Fruit fly (Drosophila melanogaster) whole organism: ENCODE measurements around the gene pHCl-2.

Experiments used
- Dll ChIP-seq: fragments of >200 bp; optimal IDR thresholded peaks from 2 replicates; lab custom pipeline; 2017
- EcR ChIP-seq, 2 experiments: fragments of >200 bp; optimal IDR thresholded peaks; 2 replicates each; lab custom pipeline; 2017; ENCODE audit warnings: missing biosample characterization in 2 of 2, missing genetic modification characterization in 2 of 2, missing genetic modification reagents in 2 of 2
- pan ChIP-seq: fragments of >200 bp; optimal IDR thresholded peaks from 2 replicates; lab custom pipeline; 2017
- psq ChIP-seq: fragments of >200 bp; optimal IDR thresholded peaks from 2 replicates; lab custom pipeline; 2017
- usp ChIP-seq: fragments of >200 bp; optimal IDR thresholded peaks from 2 replicates; lab custom pipeline; 2017; ENCODE audit warnings: missing biosample characterization, missing genetic modification characterization, mixed read lengths

dm6 chr3R:31329809-31330208, 24.6 kb upstream of the pHCl-2 start:
- no peak for TF ChIP-seq usp (GFP tag; lab: Kevin White, UChicago)
- no peak for TF ChIP-seq Dll
- TF ChIP-seq EcR (GFP tag; optimal IDR thresholded peaks at IDR 0.05; lab: Kevin White, UChicago) = no peak
- no peak for TF ChIP-seq psq (lab: Kevin White, UChicago)
- TF ChIP-seq pan (lab: Kevin White, UChicago) = no peak
